Worm (Caenorhabditis elegans): Measurements from ENCODE around the gene W09H1.3.

ce11 chrII:13164062-13164461 is 20.2 kb upstream of the W09H1.3 start:
- TF ChIP-seq nhr-47 (tag; optimal IDR thresholded peaks at IDR 0.05) (no peak), nhr-90 (tag; optimal IDR thresholded peaks at IDR 0.05; ENCODE audit: poor library complexity) (no peak)
